Fruit fly (Drosophila melanogaster): Measurements from ENCODE around the gene Nhe1.

The Nhe1 gene

dm6 chr2L:71869-72751 is 34.4 kb downstream of the Nhe1 start (continued):
- TF ChIP-seq CG7963 (GFP tag; IDR thresholded peaks at IDR 0.05; ENCODE audit: partially characterized antibody) (no peak), CG13287 (GFP tag; IDR thresholded peaks at IDR 0.05; ENCODE audit: partially characterized antibody) (0 out of 2 replicates have a peak, but pooled peaks have one; percentile 18), Poxn (GFP tag; IDR thresholded peaks at IDR 0.05) (no peak), fd3F (GFP tag; optimal IDR thresholded peaks at IDR 0.05) (peak; percentile 8), CG34376 (GFP tag; optimal IDR thresholded peaks at IDR 0.05) (peak; percentile 70), Ptx1 (GFP tag; IDR thresholded peaks at IDR 0.05) (0 out of 2 replicates have a peak, but pooled peaks have one; percentile 13), nmo (GFP tag; optimal IDR thresholded peaks at IDR 0.05) (no peak)

DNA sequence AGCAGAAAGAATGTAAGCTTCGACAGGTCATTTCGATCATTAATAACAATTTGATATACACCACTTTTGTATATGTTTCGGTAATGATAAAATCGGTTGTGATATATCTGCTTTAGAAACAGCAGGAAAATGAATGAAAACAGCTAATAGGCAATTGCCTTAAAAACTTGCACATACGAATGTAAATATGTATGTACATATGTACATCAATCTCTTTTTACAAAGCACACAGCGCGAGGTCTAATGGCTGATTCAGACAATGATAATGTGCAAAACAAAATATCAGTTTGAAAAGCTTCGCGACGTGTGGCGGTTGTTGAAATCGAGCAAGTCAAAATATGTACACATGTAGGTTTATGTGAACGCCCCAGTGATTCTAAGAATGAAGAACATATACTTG is 35.1 kb downstream of the Nhe1 start, which contains the start of gene galectin:
Gene galectin (plus strand): TSS at position 301 of the 400 bp plus-strand sequence.
- TF ChIP-seq CG1024 (GFP tag; IDR thresholded peaks at IDR 0.05) = no peak
- TF ChIP-seq lab (GFP tag; optimal IDR thresholded peaks at IDR 0.05) = peak; percentile 27
- TF ChIP-seq mirr (GFP tag; optimal IDR thresholded peaks at IDR 0.05) = peak; percentile 33
- TF ChIP-seq exex (tag; optimal IDR thresholded peaks at IDR 0.05) = peak; percentile 36
- TF ChIP-seq bigmax (GFP tag; optimal IDR thresholded peaks at IDR 0.05) = no peak
- TF ChIP-seq sug (tag; optimal IDR thresholded peaks at IDR 0.05) = peak; percentile 21

dm6 chr2L:69560-69959 is 37.0 kb downstream of the Nhe1 start:
- TF ChIP-seq CG12942 (GFP tag; optimal IDR thresholded peaks at IDR 0.05) = no peak
- TF ChIP-seq CG6854 (GFP tag; optimal IDR thresholded peaks at IDR 0.05) = no peak
- no peak for TF ChIP-seq CG11398 (GFP tag; optimal IDR thresholded peaks at IDR 0.05)
- no peak for TF ChIP-seq CG14860 (GFP tag; IDR thresholded peaks at IDR 0.05; ENCODE audit: partially characterized antibody)
- no peak for TF ChIP-seq Rx (GFP tag; IDR thresholded peaks at IDR 0.05)
- no peak for TF ChIP-seq repo (GFP tag; optimal IDR thresholded peaks at IDR 0.05)
- no peak for TF ChIP-seq HLH4C (GFP tag; IDR thresholded peaks at IDR 0.05; ENCODE audit: partially characterized antibody)
- TF ChIP-seq CG1602 (GFP tag; optimal IDR thresholded peaks at IDR 0.05) = no peak
- TF ChIP-seq Side (GFP tag; optimal IDR thresholded peaks at IDR 0.05) = no peak
- TF ChIP-seq Dll (GFP tag; IDR thresholded peaks at IDR 0.05; ENCODE audit: partially characterized antibody) = no peak
- no peak for TF ChIP-seq Dp (GFP tag; optimal IDR thresholded peaks at IDR 0.05)
- no peak for TF ChIP-seq CG7786 (GFP tag; optimal IDR thresholded peaks at IDR 0.05)
- no peak for TF ChIP-seq hkb (optimal IDR thresholded peaks at IDR 0.05)
- no peak for TF ChIP-seq hkb (GFP tag; IDR thresholded peaks at IDR 0.05)
- TF ChIP-seq cas (GFP tag; IDR thresholded peaks at IDR 0.05) = no peak

DNA sequence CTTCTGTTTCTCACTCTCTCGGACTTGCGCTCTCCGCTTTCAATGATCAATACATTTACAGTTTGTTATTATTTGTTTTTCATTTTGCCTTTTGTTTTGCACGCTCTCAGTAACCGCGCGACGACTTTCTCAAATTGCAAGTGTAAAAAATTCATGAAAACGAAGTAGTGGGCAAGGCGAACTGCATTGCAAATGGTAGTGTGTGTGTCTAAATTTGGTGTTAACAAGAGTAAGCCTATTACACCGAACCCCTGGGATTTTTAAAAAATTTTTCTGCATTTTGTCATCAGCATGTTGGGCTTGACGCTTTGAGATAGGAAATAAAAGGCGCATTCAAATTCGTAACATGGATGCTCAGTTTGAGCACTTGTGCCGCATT is 39.3 kb downstream of the Nhe1 start:
- TF ChIP-seq chm (GFP tag; IDR thresholded peaks at IDR 0.05) (0 out of 2 replicates have a peak, but pooled peaks have one; percentile 55), eve (GFP tag; optimal IDR thresholded peaks at IDR 0.05) (peak in 1 of 2 experiments; percentile 58), lov (optimal IDR thresholded peaks at IDR 0.05) (no peak), lov (GFP tag; IDR thresholded peaks at IDR 0.05) (0 out of 3 replicates have a peak, but pooled peaks have one; percentile 36), lmd (GFP tag; IDR thresholded peaks at IDR 0.05) (no peak)

All from whole organism, embryonic.